Worm (Caenorhabditis elegans): ENCODE measurements around the gene str-178.

str-178 gene

DNA sequence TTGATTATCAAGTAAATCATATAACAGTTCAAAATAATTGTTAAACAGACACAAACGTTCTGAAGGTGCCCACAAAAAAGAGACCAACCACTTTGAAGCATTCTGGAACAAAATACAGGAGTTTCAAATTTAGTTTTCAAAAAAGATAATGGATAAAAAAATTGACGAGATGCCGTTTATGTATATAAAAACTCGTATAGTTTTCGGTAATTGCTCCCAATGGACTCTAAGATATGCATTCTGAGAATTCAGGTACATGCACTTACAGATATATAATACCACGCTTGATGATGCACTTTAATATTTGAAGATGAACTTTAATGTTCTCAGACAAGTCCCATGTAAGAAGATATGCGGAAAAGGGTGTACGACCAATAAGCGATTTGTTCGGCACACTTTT is 2.3 kb upstream of the str-178 start, which contains the start of gene str-181:
Gene str-181 (minus strand): TSS at position 101 of the 400 bp plus-strand sequence.
- TF ChIP-seq F57C9.4 (tag; optimal IDR thresholded peaks at IDR 0.05) (no peak), F52B5.7 (tag; optimal IDR thresholded peaks at IDR 0.05) (no peak), attf-3 (GFP tag; conservative IDR thresholded peaks at IDR 0.05) (no peak), nfyb-1 (GFP tag; IDR thresholded peaks at IDR 0.05) (no peak), ztf-22 (GFP tag; optimal IDR thresholded peaks at IDR 0.05) (no peak)

DNA sequence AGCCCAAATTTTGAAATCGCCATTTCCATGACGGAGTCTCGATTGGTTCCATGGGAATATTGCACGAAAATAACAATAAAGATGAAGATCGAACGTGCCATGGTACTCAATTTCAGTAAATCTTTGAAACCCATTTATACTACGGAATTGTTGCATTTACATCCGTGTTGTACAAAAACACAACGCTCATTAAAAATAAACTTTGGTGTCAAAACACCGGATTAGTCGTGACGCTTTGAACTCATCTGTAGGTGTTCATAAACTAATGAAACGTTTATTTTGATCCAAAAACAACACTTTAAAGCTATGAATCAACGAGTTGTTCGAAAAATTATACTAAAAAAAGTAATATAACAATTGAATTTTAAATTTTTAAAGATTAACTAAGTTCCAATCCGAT is 2.2 kb downstream of the str-178 start, which contains the start of gene R11D1.4:
Gene R11D1.4 (minus strand): TSS at position 101 of the 400 bp plus-strand sequence.
- TF ChIP-seq zim-3 (tag; optimal IDR thresholded peaks at IDR 0.05), result no peak
- TF ChIP-seq pbrm-1 (GFP tag; IDR thresholded peaks at IDR 0.05), result no peak
- TF ChIP-seq him-1 (tag; optimal IDR thresholded peaks at IDR 0.05), result no peak
- TF ChIP-seq hmg-1.2 (GFP tag; IDR thresholded peaks at IDR 0.05), result no peak
- TF ChIP-seq Y53F4B.3 (GFP tag; IDR thresholded peaks at IDR 0.05), result no peak
- no peak for TF ChIP-seq C17E4.6 (GFP tag; IDR thresholded peaks at IDR 0.05)
- no peak for TF ChIP-seq gei-17 (GFP tag; optimal IDR thresholded peaks at IDR 0.05)
- no peak for TF ChIP-seq rpc-1 (optimal IDR thresholded peaks at IDR 0.05)
- TF ChIP-seq rpc-1 (tag; optimal IDR thresholded peaks at IDR 0.05), result no peak
- no peak for TF ChIP-seq chd-7 (tag; optimal IDR thresholded peaks at IDR 0.05)
- no peak for TF ChIP-seq aptf-2 (GFP tag; conservative IDR thresholded peaks at IDR 0.05)
- TF ChIP-seq cebp-2 (GFP tag; IDR thresholded peaks at IDR 0.05), result no peak
- no peak for TF ChIP-seq akir-1 (GFP tag; optimal IDR thresholded peaks at IDR 0.05)

DNA sequence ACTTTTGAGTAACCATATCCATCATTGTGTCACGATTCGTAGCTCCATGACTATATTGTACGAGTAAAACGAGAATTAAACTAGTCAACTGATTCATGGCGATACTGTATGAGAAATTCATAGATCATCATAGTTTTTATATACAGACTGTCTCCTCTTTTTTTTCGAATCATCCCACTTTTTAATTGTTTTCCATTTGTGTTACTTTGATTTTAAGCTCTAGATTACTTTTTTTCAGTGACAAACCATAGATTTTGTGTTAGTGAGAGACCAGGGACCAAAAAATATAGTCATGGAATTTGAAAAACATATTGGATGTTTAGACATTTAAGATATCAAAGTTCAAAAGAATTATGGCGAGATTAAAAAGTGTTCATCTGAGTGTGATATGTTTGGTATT is 4.3 kb downstream of the str-178 start, which contains the start of gene R11D1.3:
Gene R11D1.3 (minus strand): TSS at position 101 of the 400 bp plus-strand sequence.
- no peak for TF ChIP-seq ets-4 (GFP tag; optimal IDR thresholded peaks at IDR 0.05)
- no peak for TF ChIP-seq akir-1 (GFP tag; optimal IDR thresholded peaks at IDR 0.05)
- TF ChIP-seq ama-1 (optimal IDR thresholded peaks at IDR 0.05), result no peak
- no peak for TF ChIP-seq ama-1 (GFP tag; optimal IDR thresholded peaks at IDR 0.05)
- TF ChIP-seq T26A5.8 (tag; optimal IDR thresholded peaks at IDR 0.05), result no peak
- no peak for TF ChIP-seq nhr-80 (tag; optimal IDR thresholded peaks at IDR 0.05)
- no peak for TF ChIP-seq mes-4 (tag; optimal IDR thresholded peaks at IDR 0.05)
- TF ChIP-seq xnd-1 (tag; optimal IDR thresholded peaks at IDR 0.05), result no peak
- no peak for TF ChIP-seq snpc-1.1 (tag; optimal IDR thresholded peaks at IDR 0.05; ENCODE audit: insufficient read depth)
- TF ChIP-seq aptf-2 (GFP tag; conservative IDR thresholded peaks at IDR 0.05), result no peak
- no peak for TF ChIP-seq F22D6.2 (tag; optimal IDR thresholded peaks at IDR 0.05)
- TF ChIP-seq egl-44 (GFP tag; IDR thresholded peaks at IDR 0.05), result no peak
- no peak for TF ChIP-seq F49E8.2 (tag; optimal IDR thresholded peaks at IDR 0.05; ENCODE audit: insufficient read depth)
- TF ChIP-seq attf-5 (GFP tag; optimal IDR thresholded peaks at IDR 0.05), result no peak

DNA sequence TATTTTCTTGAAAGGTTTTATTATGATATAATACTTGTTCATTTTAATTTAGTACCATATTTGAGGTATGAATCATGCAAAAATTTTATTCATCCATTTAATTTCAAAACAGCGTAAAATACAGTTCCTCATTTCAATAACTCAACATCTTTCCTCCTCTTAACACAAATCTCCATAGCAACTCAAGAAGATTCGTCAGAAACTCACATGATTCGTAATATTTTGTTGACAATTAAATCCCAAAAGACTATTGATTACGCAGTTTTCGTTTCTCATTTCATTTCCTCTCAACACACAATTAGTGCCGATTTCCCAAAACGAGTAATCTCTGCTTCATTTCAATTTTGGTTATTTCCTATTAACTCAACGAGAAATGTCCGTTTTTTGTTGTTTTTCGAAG is 8.0 kb downstream of the str-178 start, which contains the start of gene R11D1.2:
Gene R11D1.2 (plus strand): TSS at position 301 of the 400 bp plus-strand sequence.
- TF ChIP-seq lin-40 (tag; optimal IDR thresholded peaks at IDR 0.05) (no peak), efl-1 (GFP tag; optimal IDR thresholded peaks at IDR 0.05) (no peak), ceh-40 (GFP tag; IDR thresholded peaks at IDR 0.05) (no peak), ZK185.1 (tag; optimal IDR thresholded peaks at IDR 0.05; ENCODE audit: poor library complexity, severe bottlenecking) (no peak), zim-3 (tag; optimal IDR thresholded peaks at IDR 0.05) (no peak), fkh-3 (tag; optimal IDR thresholded peaks at IDR 0.05) (no peak)

Data from whole organism, young adult.